Fruit fly (Drosophila melanogaster): ENCODE measurements around the gene CG15468.

The CG15468 gene

DNA sequence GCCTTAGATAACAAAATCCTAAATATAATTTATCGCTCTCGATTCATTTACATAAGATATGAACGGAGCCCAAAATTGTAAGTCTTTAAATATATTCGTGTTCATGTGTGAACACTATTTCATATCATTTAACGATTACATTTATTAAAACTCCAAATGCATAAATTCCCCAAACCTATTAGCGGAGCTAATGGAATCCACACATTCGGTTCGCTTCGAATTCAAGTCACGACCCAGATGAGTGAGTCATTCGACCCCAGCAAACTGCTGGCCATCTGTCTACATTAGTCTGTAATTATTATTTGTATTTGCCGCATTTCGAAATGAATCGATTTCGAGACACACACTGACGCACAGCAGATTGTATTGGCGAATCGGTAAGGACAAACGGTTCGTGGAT is 36.2 kb upstream of the CG15468 start, which contains the start of gene CG12680:
TSS of gene CG12680 (plus strand) at position 301 of the 400 bp plus-strand sequence.
- TF ChIP-seq ewg (GFP tag; optimal IDR thresholded peaks at IDR 0.05) (no peak), CG1832 (GFP tag; optimal IDR thresholded peaks at IDR 0.05) (no peak), emc (GFP tag; optimal IDR thresholded peaks at IDR 0.05) (no peak), tx (GFP tag; optimal IDR thresholded peaks at IDR 0.05) (no peak), H2.0 (GFP tag; IDR thresholded peaks at IDR 0.05) (no peak), CG11247 (GFP tag; IDR thresholded peaks at IDR 0.05) (no peak), CG11723 (GFP tag; optimal IDR thresholded peaks at IDR 0.05) (no peak), tap (tag; optimal IDR thresholded peaks at IDR 0.05) (no peak), CG7271 (tag; optimal IDR thresholded peaks at IDR 0.05) (no peak), jing (GFP tag; optimal IDR thresholded peaks at IDR 0.05) (no peak)

DNA sequence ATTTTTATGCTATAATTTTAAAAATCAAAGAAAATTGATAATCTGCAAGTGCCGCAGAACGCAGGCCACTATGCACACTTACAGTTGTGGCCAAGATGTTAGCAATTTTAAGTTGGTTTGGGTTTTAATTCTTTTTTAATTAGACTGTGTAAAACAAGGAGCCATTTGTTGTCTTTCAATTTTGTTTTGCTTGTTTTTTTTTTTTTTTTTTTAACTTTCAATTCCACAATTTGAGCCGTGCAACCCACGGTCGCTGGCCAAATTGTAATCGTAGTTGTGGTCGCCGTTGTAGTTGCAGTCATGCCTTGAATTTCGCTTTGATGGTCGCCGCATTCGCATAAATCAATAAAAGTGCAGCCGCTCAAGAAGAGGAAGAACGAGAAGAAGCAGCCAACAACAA is 24.4 kb upstream of the CG15468 start:
- TF ChIP-seq Drgx (GFP tag; IDR thresholded peaks at IDR 0.05) (0 out of 2 replicates have a peak, but pooled peaks have one; percentile 32), al (GFP tag; IDR thresholded peaks at IDR 0.05) (no peak), Atf6 (GFP tag; IDR thresholded peaks at IDR 0.05) (no peak), sens (GFP tag) (peak; percentile 50), Ets65A (GFP tag) (peak; percentile 75)

DNA sequence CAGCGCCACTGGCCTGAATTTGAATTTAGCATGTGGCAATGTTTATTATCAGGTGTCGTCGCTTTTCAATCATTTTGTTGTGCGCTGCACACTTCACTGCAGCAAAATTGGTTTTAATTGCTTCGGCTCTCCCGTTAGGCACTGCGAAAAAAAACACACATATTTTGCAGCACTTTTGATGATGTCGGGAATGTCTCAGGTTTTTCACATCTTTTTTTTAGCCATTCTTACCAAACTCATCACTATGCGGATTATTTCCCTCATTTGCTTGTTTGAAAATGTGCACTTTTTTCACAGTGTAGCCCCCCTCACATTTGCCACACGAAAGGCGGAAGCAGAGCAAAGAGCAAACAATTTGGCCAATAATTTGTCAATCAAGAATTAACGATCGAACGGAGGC is 22.3 kb upstream of the CG15468 start:
- no peak for TF ChIP-seq Kr (GFP tag; optimal IDR thresholded peaks at IDR 0.05)
- no peak for TF ChIP-seq Ssrp (tag; optimal IDR thresholded peaks at IDR 0.05)
- TF ChIP-seq Drgx (GFP tag; IDR thresholded peaks at IDR 0.05), result peak; percentile 24; the same call in 1 of the 2 replicates
- TF ChIP-seq CG43689 (GFP tag; IDR thresholded peaks at IDR 0.05), result no peak
- peak; percentile 10 for TF ChIP-seq CG1603 (tag; optimal IDR thresholded peaks at IDR 0.05)
- no peak for TF ChIP-seq Xrp1 (GFP tag; IDR thresholded peaks at IDR 0.05)
- TF ChIP-seq CG10565 (GFP tag; optimal IDR thresholded peaks at IDR 0.05), result no peak

DNA sequence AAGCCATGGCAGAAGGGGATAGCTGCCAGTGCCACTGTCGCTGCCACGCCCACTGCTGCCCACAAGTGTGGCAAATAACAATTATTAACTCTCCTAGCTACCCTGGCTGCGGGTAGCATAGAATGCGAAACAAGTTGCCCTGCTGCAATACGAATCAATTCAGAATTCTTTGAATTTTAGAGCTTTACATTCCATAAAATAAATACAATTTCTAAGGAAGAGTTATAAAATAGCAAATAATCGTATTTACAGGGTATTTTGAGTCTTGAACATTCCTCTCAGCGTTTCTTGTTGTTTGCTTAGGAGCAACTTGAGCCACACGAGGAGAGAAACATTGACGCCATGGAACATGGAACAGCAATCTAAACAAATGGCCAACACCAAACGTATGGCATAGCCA is 21.5 kb upstream of the CG15468 start:
- TF ChIP-seq Hr51 (GFP tag; optimal IDR thresholded peaks at IDR 0.05), result no peak
- TF ChIP-seq Drgx (GFP tag; IDR thresholded peaks at IDR 0.05), result peak; percentile 31; the same call in 1 of the 2 replicates

DNA sequence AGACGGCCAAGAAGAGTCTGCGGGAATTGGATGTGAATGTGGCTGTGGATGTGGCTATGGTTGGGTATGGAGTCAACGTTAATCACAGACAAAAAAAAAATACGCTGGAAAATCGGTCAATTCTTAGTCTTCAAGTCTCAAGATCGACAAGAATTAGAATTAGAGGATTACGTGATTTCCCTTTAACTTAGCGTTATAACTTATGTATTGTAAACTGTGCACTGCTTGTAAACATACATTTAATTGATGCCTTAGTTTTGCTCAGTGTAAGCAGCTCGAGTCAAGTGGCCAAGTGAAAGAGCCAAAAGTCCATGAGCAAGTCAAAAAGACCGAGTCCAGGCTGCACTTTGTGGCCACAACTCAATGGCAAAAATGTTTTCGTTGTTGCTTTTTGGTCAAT is 9.0 kb upstream of the CG15468 start:
- TF ChIP-seq tin (GFP tag; optimal IDR thresholded peaks at IDR 0.05) (peak; percentile 21), CG11504 (tag; optimal IDR thresholded peaks at IDR 0.05) (peak; percentile 40), CG31441 (GFP tag; IDR thresholded peaks at IDR 0.05) (peak; percentile 41), Poxn (GFP tag; IDR thresholded peaks at IDR 0.05) (no peak), unpg (GFP tag; optimal IDR thresholded peaks at IDR 0.05) (no peak), CG15073 (GFP tag; optimal IDR thresholded peaks at IDR 0.05) (no peak), E2f2 (GFP tag; IDR thresholded peaks at IDR 0.05) (no peak), pfk (GFP tag; optimal IDR thresholded peaks at IDR 0.05) (no peak), grau (tag; optimal IDR thresholded peaks at IDR 0.05) (no peak), CG13287 (GFP tag; IDR thresholded peaks at IDR 0.05; ENCODE audit: partially characterized antibody) (no peak), pnt (GFP tag; optimal IDR thresholded peaks at IDR 0.05) (no peak), CG32767 (GFP tag; IDR thresholded peaks at IDR 0.05) (no peak), CG12744 (GFP tag; optimal IDR thresholded peaks at IDR 0.05) (no peak), H15 (GFP tag; IDR thresholded peaks at IDR 0.05) (no peak), Fer2 (tag; optimal IDR thresholded peaks at IDR 0.05) (no peak), CG4360 (GFP tag; IDR thresholded peaks at IDR 0.05) (no peak; the same call in none of the 2 replicates), HLH4C (GFP tag; IDR thresholded peaks at IDR 0.05; ENCODE audit: partially characterized antibody) (no peak), lola (GFP tag; optimal IDR thresholded peaks at IDR 0.05) (peak in 1 of 3 experiments; percentile 30), CG32772 (GFP tag; IDR thresholded peaks at IDR 0.05) (no peak), Dip2 (GFP tag; IDR thresholded peaks at IDR 0.05) (no peak), kni (GFP tag; optimal IDR thresholded peaks at IDR 0.05) (no peak), cwo (GFP tag; optimal IDR thresholded peaks at IDR 0.05) (no peak), z (GFP tag; IDR thresholded peaks at IDR 0.05) (0 out of 3 replicates have a peak, but pooled peaks have one; percentile 27)

Measured in whole organism, embryonic.